Worm (Caenorhabditis elegans) whole organism, L4 larva: ENCODE results near the gene F25E5.9.

Experiments used
- F10B5.3 ChIP-seq: sonication (generic microtip); optimal IDR thresholded peaks from 2 replicates; lab custom pipeline; 2016; ENCODE audit warnings: mild to moderate bottlenecking, missing genetic modification characterization, missing compliant biosample characterization
- F37D6.2 ChIP-seq: sonication (generic microtip); optimal IDR thresholded peaks from 2 replicates; lab custom pipeline; 2016; ENCODE audit warnings: mild to moderate bottlenecking, missing genetic modification characterization, missing compliant biosample characterization
- Y75B8A.6 ChIP-seq: fragments of 200-800 bp; sonication (Bioruptor generic); IDR thresholded peaks from 2 replicates; pipeline ENCODE4 v1.3.6; 2022; ENCODE audit warnings: missing genetic modification reagents, missing genetic modification characterization, missing compliant biosample characterization
- ZK546.5 ChIP-seq, 2 experiments: sonication (generic microtip); optimal IDR thresholded peaks; 2 replicates each; lab custom pipeline; 2017; ENCODE audit warnings: missing biosample characterization in 2 of 2, missing genetic modification characterization in 2 of 2
- aha-1 ChIP-seq: fragments of 150-350 bp; peaks from one replicate; lab custom pipeline; 2014; ENCODE audit warnings: missing biosample characterization, missing genetic modification characterization
- ama-1 ChIP-seq: fragments of 150-350 bp; optimal IDR thresholded peaks from 2 replicates; lab custom pipeline; 2014; ENCODE audit warnings: inconsistent platforms, mixed read lengths
- ceh-28 ChIP-seq: fragments of 150-350 bp; optimal IDR thresholded peaks from 2 replicates; lab custom pipeline; 2014; ENCODE audit warnings: missing biosample characterization, missing genetic modification reagents, missing genetic modification characterization
- ceh-32 ChIP-seq: sonication (generic microtip); optimal IDR thresholded peaks from 2 replicates; lab custom pipeline; 2016; ENCODE audit warnings: mild to moderate bottlenecking, missing genetic modification characterization, missing compliant biosample characterization; ENCODE audit not compliant: poor library complexity
- dmd-6 ChIP-seq: fragments of 200-800 bp; sonication (Bioruptor generic); IDR thresholded peaks from 2 replicates; pipeline ENCODE4 v1.3.6; 2022; ENCODE audit warnings: missing genetic modification reagents, missing genetic modification characterization, missing compliant biosample characterization
- dmd-8 ChIP-seq: fragments of 200-800 bp; sonication (Bioruptor generic); IDR thresholded peaks from 2 replicates; pipeline ENCODE4 v1.3.6; 2022; ENCODE audit warnings: missing genetic modification characterization, missing compliant biosample characterization
- dmd-9 ChIP-seq: fragments of 200-800 bp; sonication (Bioruptor generic); IDR thresholded peaks from 2 replicates; pipeline ENCODE4 v1.3.6; 2022; ENCODE audit warnings: missing genetic modification reagents, missing genetic modification characterization, missing compliant biosample characterization
- dpl-1 ChIP-seq: fragments of 150-350 bp; optimal IDR thresholded peaks from 2 replicates; lab custom pipeline; 2014; ENCODE audit warnings: missing biosample characterization, missing genetic modification reagents, missing genetic modification characterization
- duxl-1 ChIP-seq: sonication (generic microtip); optimal IDR thresholded peaks from 2 replicates; lab custom pipeline; 2016; ENCODE audit warnings: mild to moderate bottlenecking, missing genetic modification characterization, moderate library complexity, missing compliant biosample characterization; ENCODE audit not compliant: poor library complexity
- dve-1 ChIP-seq: sonication (generic microtip); optimal IDR thresholded peaks from 2 replicates; lab custom pipeline; 2017; ENCODE audit warnings: antibody characterized with exemption, mild to moderate bottlenecking, missing genetic modification characterization, missing compliant biosample characterization; ENCODE audit not compliant: insufficient read depth
- egl-43 ChIP-seq: fragments of 200-800 bp; sonication (Bioruptor generic); IDR thresholded peaks from 2 replicates; pipeline ENCODE4 v1.3.6; 2022; ENCODE audit warnings: missing genetic modification reagents, missing genetic modification characterization, missing compliant biosample characterization
- fos-1 ChIP-seq: fragments of 150-350 bp; optimal IDR thresholded peaks from 2 replicates; lab custom pipeline; 2014; ENCODE audit warnings: missing biosample characterization, missing genetic modification characterization
- hif-1 ChIP-seq, 2 experiments: sonication (generic microtip); optimal IDR thresholded peaks; 2 replicates each; lab custom pipeline; 2016 to 2017; ENCODE audit warnings: missing compliant biosample characterization in 2 of 2, missing genetic modification characterization in 2 of 2, missing genetic modification reagents in 2 of 2, missing genotype in 2 of 2, mild to moderate bottlenecking in 1 of 2
- hlh-11 ChIP-seq: fragments of 200-800 bp; sonication (Bioruptor generic); optimal IDR thresholded peaks from 2 replicates; lab custom pipeline; 2018; ENCODE audit warnings: mild to moderate bottlenecking, missing genetic modification characterization, missing compliant biosample characterization
- hlh-30 ChIP-seq: sonication (generic microtip); optimal IDR thresholded peaks from 2 replicates; lab custom pipeline; 2017; ENCODE audit warnings: antibody characterized with exemption, mild to moderate bottlenecking, missing genetic modification characterization, missing compliant biosample characterization; ENCODE audit not compliant: insufficient read depth
- hmg-1.1 ChIP-seq: fragments of 200-800 bp; sonication (Bioruptor generic); IDR thresholded peaks from 2 replicates; pipeline ENCODE4 v1.3.6; 2022; ENCODE audit warnings: missing genetic modification reagents, missing genetic modification characterization, missing compliant biosample characterization
- lin-39 ChIP-seq: fragments of 150-350 bp; optimal IDR thresholded peaks from 2 replicates; lab custom pipeline; 2014; ENCODE audit warnings: missing biosample characterization, missing genetic modification reagents, missing genetic modification characterization
- lsy-2 ChIP-seq, 2 experiments: fragments of 150-350 bp in 1 of 2; sonication (generic microtip) in 1 of 2; optimal IDR thresholded peaks; 2 replicates each; lab custom pipeline; 2014 to 2017; ENCODE audit warnings: missing biosample characterization in 2 of 2, missing genetic modification characterization in 2 of 2
- mdl-1 ChIP-seq, 2 experiments: fragments of 150-350 bp in 1 of 2; sonication (generic microtip) in 1 of 2; optimal IDR thresholded peaks; 2 replicates each; lab custom pipeline; 2014 to 2017; ENCODE audit warnings: missing biosample characterization in 2 of 2, missing genetic modification characterization in 2 of 2
- mdt-29 ChIP-seq: fragments of 200-800 bp; sonication (Bioruptor generic); IDR thresholded peaks from 2 replicates; pipeline ENCODE4 v1.3.6; 2022; ENCODE audit warnings: missing genetic modification reagents, missing genetic modification characterization, missing compliant biosample characterization
- mes-2 ChIP-seq: sonication (generic microtip); optimal IDR thresholded peaks from 2 replicates; lab custom pipeline; 2016; ENCODE audit warnings: missing genotype, mild to moderate bottlenecking, missing genetic modification characterization, missing compliant biosample characterization; ENCODE audit not compliant: poor library complexity, severe bottlenecking
- mxl-2 ChIP-seq: fragments of 200-800 bp; sonication (Bioruptor generic); conservative IDR thresholded peaks from 2 replicates; pipeline ENCODE4 v1.3.6; 2022; ENCODE audit warnings: missing genetic modification reagents, missing genetic modification characterization, missing compliant biosample characterization
- mxl-3 ChIP-seq: fragments of 200-800 bp; sonication (Bioruptor generic); optimal IDR thresholded peaks from 2 replicates; lab custom pipeline; 2018; ENCODE audit warnings: mild to moderate bottlenecking, missing genetic modification characterization, missing compliant biosample characterization
- nhr-111 ChIP-seq: fragments of 200-800 bp; sonication (Bioruptor generic); optimal IDR thresholded peaks from 2 replicates; lab custom pipeline; 2018; ENCODE audit warnings: mild to moderate bottlenecking, missing genetic modification characterization, missing compliant biosample characterization
- nhr-28 ChIP-seq: fragments of 150-350 bp; optimal IDR thresholded peaks from 2 replicates; lab custom pipeline; 2014; ENCODE audit warnings: missing biosample characterization, missing genetic modification characterization
- nhr-42 ChIP-seq: fragments of 200-800 bp; sonication (Bioruptor generic); IDR thresholded peaks from 2 replicates; pipeline ENCODE4 v1.3.6; 2022; ENCODE audit warnings: missing genetic modification characterization, missing compliant biosample characterization
- nhr-6 ChIP-seq: fragments of 150-350 bp; optimal IDR thresholded peaks from 2 replicates; lab custom pipeline; 2014; ENCODE audit warnings: missing biosample characterization, missing genetic modification characterization
- nhr-76 ChIP-seq: fragments of 150-350 bp; optimal IDR thresholded peaks from 2 replicates; lab custom pipeline; 2014; ENCODE audit warnings: missing biosample characterization, missing genetic modification characterization
- nhr-77 ChIP-seq: fragments of 150-350 bp; optimal IDR thresholded peaks from 2 replicates; lab custom pipeline; 2014; ENCODE audit warnings: missing biosample characterization, missing genetic modification characterization
- pha-4 ChIP-seq, 2 experiments: fragments of 150-350 bp in 1 of 2; fragments of 200-800 bp in 1 of 2; sonication (Bioruptor generic) in 1 of 2; IDR thresholded peaks in 1 of 2; optimal IDR thresholded peaks in 1 of 2; 2 replicates each; pipeline versions ENCODE4 v1.3.6 to Lab custom; 2014 to 2022; ENCODE audit warnings: missing genetic modification characterization in 2 of 2, missing genetic modification reagents in 2 of 2, missing biosample characterization in 1 of 2, missing compliant biosample characterization in 1 of 2
- pqm-1 ChIP-seq: sonication (generic microtip); optimal IDR thresholded peaks from 2 replicates; lab custom pipeline; 2017; ENCODE audit warnings: missing biosample characterization, missing genetic modification characterization
- snpc-1.2 ChIP-seq: fragments of 200-800 bp; sonication (Bioruptor generic); IDR thresholded peaks from 2 replicates; pipeline ENCODE4 v1.3.6; 2022; ENCODE audit warnings: missing genetic modification reagents, missing genetic modification characterization, missing compliant biosample characterization
- spr-3 ChIP-seq: fragments of 200-800 bp; sonication (Bioruptor generic); optimal IDR thresholded peaks from 2 replicates; lab custom pipeline; 2018; ENCODE audit warnings: mild to moderate bottlenecking, missing genetic modification characterization, missing compliant biosample characterization
- unc-39 ChIP-seq: sonication (generic microtip); optimal IDR thresholded peaks from 2 replicates; lab custom pipeline; 2017; ENCODE audit warnings: missing biosample characterization, missing genetic modification characterization
- vab-7 ChIP-seq: fragments of 200-800 bp; sonication (Bioruptor generic); IDR thresholded peaks from 2 replicates; pipeline ENCODE4 v1.3.6; 2022; ENCODE audit warnings: missing genetic modification reagents, missing genetic modification characterization, missing compliant biosample characterization
- zfp-3 ChIP-seq: fragments of 200-800 bp; sonication (Bioruptor generic); conservative IDR thresholded peaks from 2 replicates; pipeline ENCODE4 v1.3.6; 2022; ENCODE audit warnings: missing genetic modification reagents, missing genetic modification characterization, missing compliant biosample characterization
- zip-2 ChIP-seq: fragments of 150-350 bp; optimal IDR thresholded peaks from 2 replicates; lab custom pipeline; 2014; ENCODE audit warnings: missing biosample characterization, missing genetic modification characterization

The F25E5.9 gene

DNA sequence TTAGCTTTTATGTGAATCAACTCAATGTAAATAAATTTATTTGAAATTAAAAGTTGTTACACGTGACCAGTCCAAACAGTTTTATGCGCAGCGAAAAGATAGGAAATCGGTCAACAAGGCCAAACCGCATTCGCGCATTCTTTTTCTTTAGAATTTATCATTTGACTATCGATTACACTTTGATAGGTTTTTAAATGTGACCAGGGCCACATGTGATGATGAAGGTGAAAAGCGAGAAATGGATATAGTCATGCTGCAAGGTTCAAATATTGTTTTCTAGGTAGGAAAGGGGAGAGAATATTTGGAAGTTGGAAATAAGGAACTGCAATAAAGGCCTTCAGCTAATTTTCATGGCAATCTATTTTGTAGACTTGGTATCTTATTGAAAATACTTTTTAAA, 808 bp downstream of the F25E5.9 start (continued):
- TF ChIP-seq mdt-29 (0 out of 2 replicates have a peak, but pooled peaks have one; percentile 7), Y75B8A.6 (GFP tag; lab: Robert Waterston, UW) (0 out of 2 replicates have a peak, but pooled peaks have one; percentile 44), spr-3 (GFP tag; lab: Kevin White, UChicago) (no peak), ZK546.5 (tag; optimal IDR thresholded peaks at IDR 0.05; lab: Kevin White, UChicago) (no peak), nhr-6 (tag; lab: Kevin White, UChicago) (no peak), snpc-1.2 (no peak), dmd-9 (no peak), vab-7 (GFP tag; lab: Robert Waterston, UW) (no peak), aha-1 (peak; percentile 66), unc-39 (tag; lab: Kevin White, UChicago) (no peak)

DNA sequence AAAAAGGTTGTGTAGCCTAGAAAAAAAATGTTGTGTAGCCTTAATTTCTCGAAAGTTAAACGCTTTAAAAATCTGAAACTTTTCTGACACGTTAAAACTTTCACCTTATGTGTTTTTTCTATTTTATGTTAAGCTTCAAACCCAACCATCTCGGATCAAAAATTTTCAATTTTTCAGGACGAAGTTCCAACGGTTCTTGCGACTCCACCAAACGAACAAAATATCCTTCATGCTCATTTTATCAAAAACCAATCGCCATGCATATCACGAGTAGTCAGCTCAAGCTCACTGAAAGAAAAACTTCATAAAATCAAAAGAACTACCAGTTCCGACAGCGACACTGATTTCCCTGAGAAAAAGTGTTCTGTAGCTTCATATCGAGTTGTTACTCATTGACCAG, 1.2 kb downstream of the F25E5.9 start:
- TF ChIP-seq F10B5.3 (tag; lab: Kevin White, UChicago): no peak
- peak; percentile 90 for TF ChIP-seq aha-1
- TF ChIP-seq, all 104 proteins: peak for 1

DNA sequence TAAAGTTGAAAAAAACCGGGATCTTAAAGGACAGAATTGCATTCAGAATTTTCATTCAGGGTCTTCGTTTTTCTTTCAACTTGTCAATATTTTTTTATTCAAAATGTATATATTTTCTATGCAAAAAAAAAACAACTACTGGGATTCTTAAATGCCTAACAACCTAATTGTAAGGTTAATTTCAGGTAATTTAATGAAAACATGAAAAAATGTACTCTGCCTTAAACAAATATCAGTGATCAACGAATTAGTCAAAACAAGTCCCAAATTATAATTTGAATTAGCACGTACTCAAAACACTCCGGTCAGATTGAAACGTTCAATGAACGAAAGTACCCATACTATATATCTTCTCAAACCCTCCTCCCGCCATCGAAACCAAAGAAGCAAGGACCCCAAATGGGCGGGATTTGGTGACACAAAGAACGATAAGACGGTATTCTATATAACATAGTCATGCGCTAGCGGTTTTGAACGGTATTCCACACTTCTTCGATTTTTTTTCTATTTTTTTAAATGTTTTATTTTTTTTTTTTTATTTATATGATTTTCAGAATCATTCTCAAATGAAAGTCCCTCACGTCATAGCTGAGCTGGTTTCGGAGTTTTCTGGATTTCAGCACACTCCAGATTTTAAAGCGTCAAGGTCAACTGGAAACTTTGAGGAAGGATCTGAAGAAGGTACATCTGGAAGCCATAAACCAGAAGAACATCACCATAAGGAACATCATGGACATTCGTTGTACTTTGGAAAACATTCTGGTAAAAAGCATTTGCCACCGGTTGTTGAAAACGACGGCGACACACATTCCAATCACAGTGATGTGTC, 2.1 kb downstream of the F25E5.9 start, which contains the start of the genes ddo-2 and F25E5.8:
Gene ddo-2 (minus strand): TSS at position 330 of the 829 bp plus-strand sequence.
Gene F25E5.8 (plus strand): TSS at position 555 of the 829 bp plus-strand sequence.
- TF ChIP-seq hlh-30 (peak; percentile 33), mdl-1 (tag; optimal IDR thresholded peaks at IDR 0.05; lab: Kevin White, UChicago) (peak in 1 of 2 experiments; percentile 3), aha-1 (peak; percentile 97), nhr-28 (peak; percentile 55), hmg-1.1 (GFP tag; lab: Robert Waterston, UW) (0 out of 2 replicates have a peak, but pooled peaks have one; percentile 28), ama-1 (peak; percentile 74), fos-1 (no peak), mxl-3 (GFP tag; lab: Kevin White, UChicago) (no peak), ceh-28 (no peak), zfp-3 (GFP tag; lab: Robert Waterston, UW) (0 out of 2 replicates have a peak, but pooled peaks have one; percentile 22), hif-1 (tag; optimal IDR thresholded peaks at IDR 0.05; lab: Kevin White, UChicago) (peak in 1 of 2 experiments; percentile 41), dve-1 (tag; lab: Kevin White, UChicago) (peak; percentile 15), nhr-42 (no peak)

DNA sequence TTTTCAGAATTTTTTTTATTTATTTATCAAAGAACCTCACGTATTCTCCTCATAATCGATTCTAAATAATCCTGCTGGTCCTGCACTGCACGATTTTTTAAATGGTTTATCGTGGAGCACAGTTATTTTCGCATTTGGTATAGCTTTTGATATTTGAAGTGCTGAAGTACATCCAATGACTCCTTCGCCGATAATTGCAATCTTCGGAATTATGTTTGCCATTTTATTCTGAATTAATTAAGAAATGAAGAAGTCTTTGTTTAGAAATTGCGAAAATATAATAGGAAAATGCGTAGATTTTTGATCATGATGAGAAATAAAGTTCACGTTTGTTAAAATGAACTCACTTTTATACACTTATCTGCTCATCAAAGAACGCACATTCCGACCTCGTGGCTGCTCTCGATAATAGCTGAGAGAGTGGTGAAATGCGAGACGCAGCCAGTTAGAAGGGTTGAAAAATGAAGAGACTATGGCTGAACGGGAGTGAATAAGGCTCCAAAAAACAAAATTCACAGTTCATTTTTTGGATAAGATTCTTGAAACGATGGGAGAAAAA, 2.8 kb downstream of the F25E5.9 start:
- TF ChIP-seq lin-39: no peak
- no peak for TF ChIP-seq zip-2 (tag; lab: Kevin White, UChicago)
- TF ChIP-seq hlh-11 (tag; lab: Kevin White, UChicago): peak; percentile 79
- peak; percentile 39; the same call in 1 of the 2 replicates for TF ChIP-seq mxl-2
- peak; percentile 44 for TF ChIP-seq nhr-28
- TF ChIP-seq nhr-111: no peak
- peak in 1 of 2 experiments; percentile 68 for TF ChIP-seq lsy-2 (tag; optimal IDR thresholded peaks at IDR 0.05; lab: Kevin White, UChicago)
- peak; percentile 87 for TF ChIP-seq hlh-30
- peak; percentile 78 for TF ChIP-seq dmd-6 (GFP tag; lab: Robert Waterston, UW)
- TF ChIP-seq dpl-1 (GFP tag; lab: Kevin White, UChicago): peak; percentile 24
- TF ChIP-seq vab-7 (GFP tag; lab: Robert Waterston, UW): no peak
- TF ChIP-seq nhr-76 (tag; lab: Kevin White, UChicago): no peak
- peak; percentile 78 for TF ChIP-seq ama-1
- TF ChIP-seq pha-4 (GFP tag; IDR thresholded peaks at IDR 0.05; lab: Robert Waterston, UW): no peak
- TF ChIP-seq pha-4 (tag; optimal IDR thresholded peaks at IDR 0.05; lab: Kevin White, UChicago): peak; percentile 2
- TF ChIP-seq hif-1 (tag; optimal IDR thresholded peaks at IDR 0.05; lab: Kevin White, UChicago): peak in 1 of 2 experiments; percentile 10
- TF ChIP-seq F37D6.2 (tag; lab: Kevin White, UChicago): no peak
- peak; percentile 28 for TF ChIP-seq nhr-6 (tag; lab: Kevin White, UChicago)
- no peak for TF ChIP-seq egl-43 (GFP tag; lab: Robert Waterston, UW)
- TF ChIP-seq pqm-1 (tag; lab: Kevin White, UChicago): no peak
- no peak for TF ChIP-seq dmd-8 (GFP tag; lab: Robert Waterston, UW)
- peak; percentile 23 for TF ChIP-seq duxl-1 (tag; lab: Kevin White, UChicago)
- TF ChIP-seq nhr-77 (tag; lab: Kevin White, UChicago): peak; percentile 52
- peak; percentile 38 for TF ChIP-seq mes-2
- TF ChIP-seq zfp-3 (GFP tag; lab: Robert Waterston, UW): 0 out of 2 replicates have a peak, but pooled peaks have one; percentile 28
- no peak for TF ChIP-seq ceh-32 (tag; lab: Kevin White, UChicago)
